Worm (Caenorhabditis elegans): ENCODE results near the gene F45E4.6.

DNA sequence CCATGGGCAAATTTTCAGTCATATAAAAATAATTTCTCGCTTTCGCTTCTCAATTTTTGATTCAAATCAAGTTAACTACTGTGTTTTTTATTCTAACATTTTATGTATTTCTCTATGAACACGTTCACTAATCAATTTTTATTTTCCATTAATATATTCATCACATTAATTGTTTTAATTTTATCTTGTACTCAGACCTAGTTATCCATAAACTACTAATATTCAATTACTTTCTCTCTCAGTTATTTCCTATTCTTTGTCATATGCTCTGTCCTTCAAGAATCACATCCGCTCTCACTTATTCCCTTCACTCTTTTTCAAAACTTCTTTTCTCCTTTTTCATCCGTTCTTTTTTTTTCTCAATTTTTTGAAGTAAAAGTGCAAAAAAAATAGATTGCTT, 45.4 kb downstream of the F45E4.6 start:
- TF ChIP-seq klf-2 (GFP tag; conservative IDR thresholded peaks at IDR 0.05) (no peak), med-1 (GFP tag; optimal IDR thresholded peaks at IDR 0.05; ENCODE audit: insufficient read depth) (no peak), tab-1 (GFP tag; IDR thresholded peaks at IDR 0.05) (no peak), flt-1 (GFP tag; IDR thresholded peaks at IDR 0.05) (no peak), ztf-23 (GFP tag; IDR thresholded peaks at IDR 0.05) (no peak), cog-1 (tag; optimal IDR thresholded peaks at IDR 0.05) (no peak), T22C8.4 (GFP tag; IDR thresholded peaks at IDR 0.05) (no peak)

Measured in whole organism, midembryonic.